Worm (Caenorhabditis elegans): ENCODE results near the gene ubc-8.

ce11 chrIV:2688716-2689307 lies 18.2 kb downstream of the ubc-8 start, which contains the start of gene egrh-3:
- TF ChIP-seq dao-5 (tag; optimal IDR thresholded peaks at IDR 0.05) (no peak), W03F9.2 (tag; optimal IDR thresholded peaks at IDR 0.05) (no peak), him-1 (tag; optimal IDR thresholded peaks at IDR 0.05) (no peak)
